Worm (Caenorhabditis elegans): ENCODE measurements around the gene ZC317.6.

ZC317.6 gene

ce11 chrV:5499475-5499874, 31.1 kb upstream of the ZC317.6 start:
- no peak for TF ChIP-seq ztf-11 (tag; optimal IDR thresholded peaks at IDR 0.05)
- TF ChIP-seq blmp-1 (tag; optimal IDR thresholded peaks at IDR 0.05; ENCODE audit: insufficient read depth): no peak

- TF ChIP-seq dmd-4 (tag; optimal IDR thresholded peaks at IDR 0.05): no peak
- TF ChIP-seq aly-2 (tag; optimal IDR thresholded peaks at IDR 0.05): no peak
- TF ChIP-seq nhr-10 (tag; optimal IDR thresholded peaks at IDR 0.05): no peak
- TF ChIP-seq sem-4 (tag; optimal IDR thresholded peaks at IDR 0.05): no peak
- TF ChIP-seq R02D3.7 (tag; optimal IDR thresholded peaks at IDR 0.05): no peak
These were observed 25.1 kb upstream of the ZC317.6 start, which contains the start of gene T05C3.2 for ce11 chrV:5493447-5493846. TSS of gene T05C3.2 (plus strand) at chrV:5493747.

- peak; percentile 28 for TF ChIP-seq crh-2 (tag; optimal IDR thresholded peaks at IDR 0.05)
- no peak for TF ChIP-seq unc-55 (GFP tag; optimal IDR thresholded peaks at IDR 0.05)
- TF ChIP-seq fos-1 (tag; optimal IDR thresholded peaks at IDR 0.05): peak; percentile 89
- TF ChIP-seq gmeb-1 (tag; optimal IDR thresholded peaks at IDR 0.05): peak; percentile 20
These were observed 21.8 kb upstream of the ZC317.6 start, which contains the start of gene T05C3.6 for ce11 chrV:5490205-5490604. TSS of gene T05C3.6 (plus strand) at chrV:5490445.

ce11 chrV:5488766-5489165, 20.4 kb upstream of the ZC317.6 start, which contains the start of gene grl-18:
TSS of gene grl-18 (minus strand) at chrV:5488866.
- TF ChIP-seq lin-11 (tag; optimal IDR thresholded peaks at IDR 0.05): no peak
- TF ChIP-seq lin-39 (tag; optimal IDR thresholded peaks at IDR 0.05): no peak
- TF ChIP-seq ztf-1 (GFP tag; conservative IDR thresholded peaks at IDR 0.05): no peak
- no peak for TF ChIP-seq nhr-21 (tag; optimal IDR thresholded peaks at IDR 0.05)
- no peak for TF ChIP-seq ZK546.5 (tag; optimal IDR thresholded peaks at IDR 0.05)
- TF ChIP-seq unc-62 (GFP tag; optimal IDR thresholded peaks at IDR 0.05): no peak
- TF ChIP-seq sem-4 (tag; optimal IDR thresholded peaks at IDR 0.05): no peak
- TF ChIP-seq mbf-1 (tag; optimal IDR thresholded peaks at IDR 0.05): no peak
- TF ChIP-seq unc-55 (GFP tag; optimal IDR thresholded peaks at IDR 0.05): no peak
- no peak for TF ChIP-seq lin-13 (GFP tag; optimal IDR thresholded peaks at IDR 0.05)
- TF ChIP-seq ceh-16 (tag; optimal IDR thresholded peaks at IDR 0.05): no peak
- TF ChIP-seq mab-5 (tag; optimal IDR thresholded peaks at IDR 0.05): no peak
- no peak for TF ChIP-seq nhr-129 (tag; optimal IDR thresholded peaks at IDR 0.05)
- no peak for TF ChIP-seq unc-39 (tag; optimal IDR thresholded peaks at IDR 0.05)
- TF ChIP-seq nhr-237 (tag; optimal IDR thresholded peaks at IDR 0.05): no peak
- TF ChIP-seq ama-1 (optimal IDR thresholded peaks at IDR 0.05): no peak
- TF ChIP-seq ztf-11 (tag; optimal IDR thresholded peaks at IDR 0.05): no peak

ce11 chrV:5487180-5487579, 18.8 kb upstream of the ZC317.6 start:
- TF ChIP-seq lin-11 (tag; optimal IDR thresholded peaks at IDR 0.05): no peak
- TF ChIP-seq blmp-1 (tag; optimal IDR thresholded peaks at IDR 0.05; ENCODE audit: insufficient read depth): no peak
- TF ChIP-seq ztf-4 (tag; optimal IDR thresholded peaks at IDR 0.05): no peak
- no peak for TF ChIP-seq C34F6.9 (tag; optimal IDR thresholded peaks at IDR 0.05)
- no peak for TF ChIP-seq peb-1 (tag; optimal IDR thresholded peaks at IDR 0.05)
- no peak for TF ChIP-seq elt-1 (tag; optimal IDR thresholded peaks at IDR 0.05)
- TF ChIP-seq aly-2 (tag; optimal IDR thresholded peaks at IDR 0.05): no peak
- TF ChIP-seq lin-39 (tag; optimal IDR thresholded peaks at IDR 0.05): no peak
- no peak for TF ChIP-seq lsy-2 (tag; optimal IDR thresholded peaks at IDR 0.05)
- TF ChIP-seq nhr-21 (tag; optimal IDR thresholded peaks at IDR 0.05): no peak
- no peak for TF ChIP-seq zag-1 (tag; optimal IDR thresholded peaks at IDR 0.05)
- TF ChIP-seq lin-13 (GFP tag; optimal IDR thresholded peaks at IDR 0.05): no peak
- no peak for TF ChIP-seq unc-62 (GFP tag; optimal IDR thresholded peaks at IDR 0.05)

ce11 chrV:5484866-5485265, 16.5 kb upstream of the ZC317.6 start, which contains the start of gene srg-65:
TSS of gene srg-65 (minus strand) at chrV:5484966.
- TF ChIP-seq nhr-23 (tag; optimal IDR thresholded peaks at IDR 0.05): no peak
- TF ChIP-seq blmp-1 (tag; optimal IDR thresholded peaks at IDR 0.05; ENCODE audit: insufficient read depth): no peak
- no peak for TF ChIP-seq R02D3.7 (tag; optimal IDR thresholded peaks at IDR 0.05)
- TF ChIP-seq lin-39 (tag; optimal IDR thresholded peaks at IDR 0.05): no peak
- no peak for TF ChIP-seq F13H6.1 (tag; optimal IDR thresholded peaks at IDR 0.05)
